Worm (Caenorhabditis elegans) whole organism, early embryonic: ENCODE measurements around the gene K12B6.4.

Experiments used
- B0310.2 ChIP-seq: sonication (generic microtip); optimal IDR thresholded peaks from 2 replicates; lab custom pipeline; 2016; ENCODE audit warnings: mild to moderate bottlenecking, missing genetic modification characterization, missing compliant biosample characterization
- F13C5.2 ChIP-seq: sonication (generic microtip); optimal IDR thresholded peaks from 2 replicates; lab custom pipeline; 2017; ENCODE audit warnings: mild to moderate bottlenecking, missing genetic modification characterization, inconsistent platforms, missing compliant biosample characterization
- aly-1 ChIP-seq: sonication (generic microtip); optimal IDR thresholded peaks from 2 replicates; lab custom pipeline; 2016; ENCODE audit warnings: missing genetic modification characterization, missing compliant biosample characterization
- ama-1 ChIP-seq: fragments of 150-350 bp; optimal IDR thresholded peaks from 2 replicates; lab custom pipeline; 2014
- ceh-13 ChIP-seq: fragments of 200-800 bp; sonication (Bioruptor generic); optimal IDR thresholded peaks from 2 replicates; lab custom pipeline; 2018; ENCODE audit warnings: mild to moderate bottlenecking, missing genetic modification characterization, missing compliant biosample characterization
- ceh-36 ChIP-seq: sonication (generic microtip); optimal IDR thresholded peaks from 2 replicates; lab custom pipeline; 2016; ENCODE audit warnings: missing genetic modification characterization, inconsistent platforms, missing compliant biosample characterization
- ets-7 ChIP-seq: sonication (generic microtip); optimal IDR thresholded peaks from 2 replicates; lab custom pipeline; 2016; ENCODE audit warnings: missing genotype, missing genetic modification characterization, missing compliant biosample characterization
- flt-1 ChIP-seq: fragments of 200-800 bp; sonication (Bioruptor generic); IDR thresholded peaks from 2 replicates; pipeline ENCODE4 v1.3.6; 2022; ENCODE audit warnings: missing genetic modification characterization, missing compliant biosample characterization
- hmbx-1 ChIP-seq: sonication (generic microtip); optimal IDR thresholded peaks from 2 replicates; lab custom pipeline; 2016; ENCODE audit warnings: mild to moderate bottlenecking, missing genetic modification characterization, missing compliant biosample characterization
- hmg-4 ChIP-seq: fragments of 200-800 bp; sonication (Bioruptor generic); optimal IDR thresholded peaks from 2 replicates; lab custom pipeline; 2018; ENCODE audit warnings: mild to moderate bottlenecking, missing genetic modification characterization, missing compliant biosample characterization
- hnd-1 ChIP-seq: sonication (generic microtip); optimal IDR thresholded peaks from 2 replicates; lab custom pipeline; 2016; ENCODE audit warnings: missing genetic modification characterization, missing compliant biosample characterization
- pes-1 ChIP-seq: fragments of 200-800 bp; sonication (Bioruptor generic); IDR thresholded peaks from 2 replicates; pipeline ENCODE4 v1.3.6; 2022; ENCODE audit warnings: missing genetic modification reagents, missing genetic modification characterization, missing compliant biosample characterization
- scrt-1 ChIP-seq: fragments of 200-800 bp; sonication (Bioruptor generic); IDR thresholded peaks from 2 replicates; pipeline ENCODE4 v1.3.6; 2022; ENCODE audit warnings: missing genetic modification characterization, missing compliant biosample characterization
- sea-1 ChIP-seq: fragments of 200-800 bp; sonication (Bioruptor generic); conservative IDR thresholded peaks from 2 replicates; pipeline ENCODE4 v1.3.6; 2022; ENCODE audit warnings: missing genetic modification characterization, missing compliant biosample characterization
- tbx-11 ChIP-seq: fragments of 200-800 bp; sonication (Bioruptor generic); IDR thresholded peaks from 2 replicates; pipeline ENCODE4 v1.3.6; 2022; ENCODE audit warnings: missing genetic modification characterization, missing compliant biosample characterization
- tbx-37 ChIP-seq: fragments of 200-800 bp; sonication (Bioruptor generic); conservative IDR thresholded peaks from 2 replicates; pipeline ENCODE4 v1.3.6; 2022; ENCODE audit warnings: missing genetic modification reagents, missing genetic modification characterization, missing compliant biosample characterization
- tra-4 ChIP-seq: sonication (generic microtip); optimal IDR thresholded peaks from 2 replicates; lab custom pipeline; 2017; ENCODE audit warnings: missing genetic modification characterization, missing compliant biosample characterization

K12B6.4 gene

DNA sequence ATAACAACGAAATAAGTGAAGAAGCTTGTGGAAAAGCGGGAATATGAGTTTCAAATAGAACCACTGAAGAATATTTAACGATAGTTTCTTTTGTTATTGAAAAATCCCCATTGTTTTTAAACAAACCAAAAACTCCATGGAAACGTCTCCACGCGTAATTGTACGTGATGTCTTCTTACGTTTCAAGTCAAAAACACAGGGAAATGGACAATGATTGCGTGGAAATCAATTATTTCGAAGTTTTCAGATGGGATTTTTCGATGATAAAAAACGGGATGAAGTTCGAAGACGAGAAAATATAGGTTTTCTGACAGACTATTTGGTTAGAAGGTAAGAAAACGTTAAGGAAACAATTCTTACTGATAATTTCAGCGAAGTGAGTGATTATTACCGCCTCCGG is at the start of gene K12B6.4, which contains the start of gene spe-49:
Gene K12B6.4, minus strand, starts transcription at position 101 of the 400 bp plus-strand sequence.
Gene spe-49, plus strand, starts transcription at position 185 of the 400 bp plus-strand sequence.
- TF ChIP-seq ceh-13 (GFP tag; lab: Kevin White, UChicago) (no peak), pes-1 (GFP tag; lab: Robert Waterston, UW) (no peak), tbx-37 (GFP tag; lab: Robert Waterston, UW) (no peak), hmbx-1 (tag; lab: Kevin White, UChicago) (no peak), F13C5.2 (tag; lab: Kevin White, UChicago) (no peak)

ce11 chrV:6328897-6329296 is 47.8 kb upstream of the K12B6.4 start, which contains the start of gene T28C12.2:
T28C12.2 (plus strand) TSS chrV:6329197.
- TF ChIP-seq ama-1 (lab: Kevin White, UChicago) (no peak), flt-1 (GFP tag; lab: Robert Waterston, UW) (no peak), tbx-11 (GFP tag; lab: Robert Waterston, UW) (no peak), tra-4 (tag; lab: Kevin White, UChicago) (no peak), pes-1 (GFP tag; lab: Robert Waterston, UW) (no peak), tbx-37 (GFP tag; lab: Robert Waterston, UW) (no peak), hnd-1 (tag; lab: Kevin White, UChicago) (no peak), hmbx-1 (tag; lab: Kevin White, UChicago) (no peak), B0310.2 (no peak), sea-1 (GFP tag; lab: Robert Waterston, UW) (no peak), ceh-13 (GFP tag; lab: Kevin White, UChicago) (no peak), aly-1 (tag; lab: Kevin White, UChicago) (no peak), scrt-1 (GFP tag; lab: Robert Waterston, UW) (no peak)

ce11 chrV:6326980-6327379 is 45.9 kb upstream of the K12B6.4 start, which contains the start of gene fbxa-202:
fbxa-202 (plus strand) TSS chrV:6327280.
- TF ChIP-seq ama-1 (lab: Kevin White, UChicago), result no peak
- no peak for TF ChIP-seq F13C5.2 (tag; lab: Kevin White, UChicago)
- no peak for TF ChIP-seq B0310.2
- no peak for TF ChIP-seq aly-1 (tag; lab: Kevin White, UChicago)
- TF ChIP-seq tbx-11 (GFP tag; lab: Robert Waterston, UW), result no peak
- TF ChIP-seq scrt-1 (GFP tag; lab: Robert Waterston, UW), result no peak
- TF ChIP-seq ceh-36 (tag; lab: Kevin White, UChicago), result no peak
- TF ChIP-seq hmg-4 (GFP tag; lab: Kevin White, UChicago), result no peak
- TF ChIP-seq pes-1 (GFP tag; lab: Robert Waterston, UW), result no peak
- TF ChIP-seq hnd-1 (tag; lab: Kevin White, UChicago), result no peak
- TF ChIP-seq flt-1 (GFP tag; lab: Robert Waterston, UW), result no peak
- TF ChIP-seq tra-4 (tag; lab: Kevin White, UChicago), result no peak
- TF ChIP-seq ets-7, result no peak
- no peak for TF ChIP-seq tbx-37 (GFP tag; lab: Robert Waterston, UW)
- TF ChIP-seq ceh-13 (GFP tag; lab: Kevin White, UChicago), result no peak
- TF ChIP-seq hmbx-1 (tag; lab: Kevin White, UChicago), result no peak
- no peak for TF ChIP-seq sea-1 (GFP tag; lab: Robert Waterston, UW)

ce11 chrV:6326394-6326793 is 45.3 kb upstream of the K12B6.4 start:
- TF ChIP-seq scrt-1 (GFP tag; lab: Robert Waterston, UW), result no peak

DNA sequence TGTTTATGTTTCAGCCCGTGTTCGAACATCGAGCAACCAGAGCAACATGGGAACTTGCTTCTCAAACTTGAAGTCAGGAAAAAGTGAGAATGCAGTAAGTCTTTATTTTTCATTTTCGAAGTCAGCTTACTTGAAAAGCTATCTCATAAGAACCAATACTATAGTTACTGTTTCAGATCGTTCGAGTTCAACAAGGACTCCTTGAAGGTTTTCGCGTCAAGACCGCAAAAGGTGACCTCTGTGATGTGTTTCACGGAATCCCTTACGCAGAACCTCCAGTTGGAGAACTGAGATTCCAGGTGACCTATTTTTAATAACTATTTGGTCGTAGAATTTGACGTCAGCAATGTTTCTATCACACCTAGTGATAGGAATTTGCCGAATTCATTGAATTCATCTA is 42.5 kb upstream of the K12B6.4 start:
- no peak for TF ChIP-seq tra-4 (tag; lab: Kevin White, UChicago)

ce11 chrV:6322749-6323367 is 41.8 kb upstream of the K12B6.4 start:
- TF ChIP-seq tbx-37 (GFP tag; lab: Robert Waterston, UW) (no peak), hnd-1 (tag; lab: Kevin White, UChicago) (no peak), pes-1 (GFP tag; lab: Robert Waterston, UW) (no peak), flt-1 (GFP tag; lab: Robert Waterston, UW) (no peak), hmg-4 (GFP tag; lab: Kevin White, UChicago) (no peak), B0310.2 (no peak), ceh-36 (tag; lab: Kevin White, UChicago) (no peak), scrt-1 (GFP tag; lab: Robert Waterston, UW) (no peak), F13C5.2 (tag; lab: Kevin White, UChicago) (no peak), ets-7 (no peak)

DNA sequence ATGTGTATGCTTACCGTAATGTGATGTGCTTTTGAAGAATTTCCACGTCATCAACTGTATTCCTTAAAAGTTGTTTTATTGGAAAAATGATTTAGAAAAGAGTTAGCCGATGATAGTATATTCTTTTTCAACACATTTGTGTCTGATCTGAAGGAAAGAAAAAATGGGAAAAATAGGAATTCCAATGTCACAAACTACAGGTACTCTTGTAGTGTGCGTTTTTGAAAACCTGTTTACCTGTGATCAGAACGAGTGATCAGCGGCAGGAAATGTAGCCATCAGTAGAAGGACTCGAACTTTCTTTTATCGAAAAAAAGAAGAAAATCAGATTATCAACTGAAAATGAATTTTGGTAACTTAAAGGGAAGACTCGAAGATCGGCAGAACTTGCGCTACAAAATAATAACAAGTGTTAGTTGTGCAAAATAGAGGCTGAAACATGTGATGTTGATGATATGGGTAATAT is 40.7 kb upstream of the K12B6.4 start, which contains the start of gene T28C12.15:
Gene T28C12.15, minus strand, starts transcription at position 51 of the 466 bp plus-strand sequence.
- TF ChIP-seq ets-7 (no peak), hmbx-1 (tag; lab: Kevin White, UChicago) (no peak), tbx-37 (GFP tag; lab: Robert Waterston, UW) (no peak)

DNA sequence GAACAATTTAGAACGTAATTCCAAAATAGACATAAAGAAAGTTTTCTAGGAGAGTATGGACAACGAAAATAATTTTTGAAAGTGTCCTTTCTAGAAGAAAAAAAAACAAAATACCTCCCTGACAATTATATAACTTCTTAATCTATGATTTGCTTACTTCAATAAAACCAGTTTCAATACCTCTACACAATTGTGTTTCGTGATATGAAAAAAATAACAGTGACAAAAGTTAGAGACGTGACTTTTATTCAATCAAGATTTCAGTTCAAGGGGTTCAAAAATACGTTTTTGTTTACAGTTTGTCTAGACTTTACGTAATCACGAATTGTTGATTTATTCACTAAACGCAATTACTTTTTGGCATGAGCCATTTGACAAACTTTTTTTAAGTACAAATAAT is 40.2 kb upstream of the K12B6.4 start:
- no peak for TF ChIP-seq tra-4 (tag; lab: Kevin White, UChicago)
- no peak for TF ChIP-seq hnd-1 (tag; lab: Kevin White, UChicago)
- TF ChIP-seq scrt-1 (GFP tag; lab: Robert Waterston, UW), result no peak
- TF ChIP-seq B0310.2, result no peak
- no peak for TF ChIP-seq pes-1 (GFP tag; lab: Robert Waterston, UW)
- no peak for TF ChIP-seq hmg-4 (GFP tag; lab: Kevin White, UChicago)
- no peak for TF ChIP-seq ceh-13 (GFP tag; lab: Kevin White, UChicago)
- no peak for TF ChIP-seq tbx-11 (GFP tag; lab: Robert Waterston, UW)
- no peak for TF ChIP-seq flt-1 (GFP tag; lab: Robert Waterston, UW)
- TF ChIP-seq ceh-36 (tag; lab: Kevin White, UChicago), result no peak
- TF ChIP-seq ama-1 (lab: Kevin White, UChicago), result no peak
- no peak for TF ChIP-seq tbx-37 (GFP tag; lab: Robert Waterston, UW)
- TF ChIP-seq ets-7, result no peak
- no peak for TF ChIP-seq sea-1 (GFP tag; lab: Robert Waterston, UW)
- TF ChIP-seq F13C5.2 (tag; lab: Kevin White, UChicago), result no peak
- no peak for TF ChIP-seq aly-1 (tag; lab: Kevin White, UChicago)
- TF ChIP-seq hmbx-1 (tag; lab: Kevin White, UChicago), result no peak
